Fruit fly (Drosophila melanogaster): ENCODE results near the gene Adss.

Adss gene

dm6 chr3R:20834770-20835183 is 4.4 kb upstream of the Adss start (continued):
- TF ChIP-seq CG10543 (GFP tag; optimal IDR thresholded peaks at IDR 0.05) (no peak), run (tag; optimal IDR thresholded peaks at IDR 0.05) (no peak), esg (GFP tag; conservative IDR thresholded peaks at IDR 0.05) (no peak), kni (GFP tag; optimal IDR thresholded peaks at IDR 0.05) (no peak), Rfx (GFP tag; IDR thresholded peaks at IDR 0.05) (peak; percentile 47; the same call in 1 of the 2 replicates), Hmr (GFP tag; optimal IDR thresholded peaks at IDR 0.05) (peak; percentile 71), CG30403 (GFP tag; optimal IDR thresholded peaks at IDR 0.05) (no peak), Lhr (GFP tag; optimal IDR thresholded peaks at IDR 0.05) (no peak), CG42726 (GFP tag; IDR thresholded peaks at IDR 0.05; ENCODE audit: partially characterized antibody) (no peak), CG10565 (GFP tag; optimal IDR thresholded peaks at IDR 0.05) (no peak), HHEX (GFP tag; optimal IDR thresholded peaks at IDR 0.05) (peak; percentile 63), CG9727 (GFP tag; optimal IDR thresholded peaks at IDR 0.05) (no peak), sr (GFP tag; IDR thresholded peaks at IDR 0.05) (0 out of 3 replicates have a peak, but pooled peaks have one; percentile 5), Sry-β (GFP tag; optimal IDR thresholded peaks at IDR 0.05) (peak; percentile 52), CG11398 (GFP tag; optimal IDR thresholded peaks at IDR 0.05) (peak; percentile 46), CG13894 (tag; optimal IDR thresholded peaks at IDR 0.05) (no peak), Vsx1 (GFP tag; optimal IDR thresholded peaks at IDR 0.05) (peak; percentile 50), her (GFP tag; optimal IDR thresholded peaks at IDR 0.05) (peak; percentile 46), Dp (GFP tag; optimal IDR thresholded peaks at IDR 0.05) (no peak), Gug (GFP tag; IDR thresholded peaks at IDR 0.05) (no peak), Oaz (GFP tag; IDR thresholded peaks at IDR 0.05) (no peak), chif (GFP tag; optimal IDR thresholded peaks at IDR 0.05) (peak in 1 of 2 experiments; percentile 53), CG16815 (GFP tag; optimal IDR thresholded peaks at IDR 0.05) (no peak), tll (GFP tag; optimal IDR thresholded peaks at IDR 0.05) (no peak), Mes4 (GFP tag; optimal IDR thresholded peaks at IDR 0.05) (no peak), CG14860 (GFP tag; IDR thresholded peaks at IDR 0.05; ENCODE audit: partially characterized antibody) (no peak), CG4424 (GFP tag; optimal IDR thresholded peaks at IDR 0.05) (peak; percentile 26), Sox102F (GFP tag; optimal IDR thresholded peaks at IDR 0.05) (peak; percentile 53), YL-1 (GFP tag; optimal IDR thresholded peaks at IDR 0.05) (no peak), grau (tag; optimal IDR thresholded peaks at IDR 0.05) (peak; percentile 26), ranshi (GFP tag; IDR thresholded peaks at IDR 0.05) (peak; percentile 47; the same call in 1 of the 2 replicates), CG3726 (GFP tag; IDR thresholded peaks at IDR 0.05) (no peak), Hr39 (optimal IDR thresholded peaks at IDR 0.05) (no peak), sim (GFP tag; IDR thresholded peaks at IDR 0.05) (no peak), CG3995 (GFP tag; optimal IDR thresholded peaks at IDR 0.05) (no peak), CG14667 (GFP tag; IDR thresholded peaks at IDR 0.05) (no peak), CTCF (GFP tag; optimal IDR thresholded peaks at IDR 0.05) (peak; percentile 17), CG10274 (GFP tag; optimal IDR thresholded peaks at IDR 0.05) (no peak), Opbp (GFP tag; IDR thresholded peaks at IDR 0.05; ENCODE audit: partially characterized antibody) (no peak), CG32767 (GFP tag; IDR thresholded peaks at IDR 0.05) (no peak), trh (GFP tag; optimal IDR thresholded peaks at IDR 0.05) (no peak), crc (GFP tag; optimal IDR thresholded peaks at IDR 0.05) (no peak), CG4328 (GFP tag; optimal IDR thresholded peaks at IDR 0.05) (peak; percentile 2), CG15601 (tag; optimal IDR thresholded peaks at IDR 0.05) (peak; percentile 48), gem (tag; optimal IDR thresholded peaks at IDR 0.05) (peak; percentile 46), mirr (GFP tag; optimal IDR thresholded peaks at IDR 0.05) (peak; percentile 81), CG6765 (GFP tag; optimal IDR thresholded peaks at IDR 0.05) (peak; percentile 52), E2f1 (GFP tag; IDR thresholded peaks at IDR 0.05) (no peak; the same call in 1 of the 2 replicates), gfzf (GFP tag; optimal IDR thresholded peaks at IDR 0.05) (no peak), CG43689 (GFP tag; IDR thresholded peaks at IDR 0.05) (no peak), fd102C (GFP tag; optimal IDR thresholded peaks at IDR 0.05) (no peak)
